Worm (Caenorhabditis elegans): Measurements from ENCODE around the gene skr-4.

The skr-4 gene

DNA sequence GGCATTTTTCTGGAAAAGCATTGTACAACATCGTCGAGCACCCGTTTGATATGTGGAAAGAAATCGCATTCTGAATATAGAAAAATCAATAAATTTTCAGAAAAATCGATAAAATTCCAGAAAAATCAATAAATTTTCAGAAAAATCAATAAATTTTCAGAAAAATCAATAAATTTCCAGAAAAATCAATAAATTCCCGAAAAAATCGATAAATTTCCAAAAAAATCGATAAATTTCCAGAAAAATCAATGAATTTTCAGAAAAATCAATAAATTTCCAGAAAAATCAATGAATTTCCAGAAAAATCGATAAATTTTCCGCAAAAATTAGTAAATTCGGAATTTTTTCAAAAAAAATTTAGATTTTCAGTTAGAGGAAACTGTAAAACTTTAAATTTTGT is 16.7 kb upstream of the skr-4 start, which contains the start of gene fars-2:
TSS of gene fars-2 (minus strand) at position 70 of the 400 bp plus-strand sequence.
- TF ChIP-seq dpl-1 (GFP tag; optimal IDR thresholded peaks at IDR 0.05) = no peak
- TF ChIP-seq ztf-4 (tag; optimal IDR thresholded peaks at IDR 0.05) = no peak
- TF ChIP-seq alr-1 (tag; optimal IDR thresholded peaks at IDR 0.05; ENCODE audit: borderline replicate concordance) = no peak
- TF ChIP-seq rnt-1 (tag; optimal IDR thresholded peaks at IDR 0.05) = no peak

DNA sequence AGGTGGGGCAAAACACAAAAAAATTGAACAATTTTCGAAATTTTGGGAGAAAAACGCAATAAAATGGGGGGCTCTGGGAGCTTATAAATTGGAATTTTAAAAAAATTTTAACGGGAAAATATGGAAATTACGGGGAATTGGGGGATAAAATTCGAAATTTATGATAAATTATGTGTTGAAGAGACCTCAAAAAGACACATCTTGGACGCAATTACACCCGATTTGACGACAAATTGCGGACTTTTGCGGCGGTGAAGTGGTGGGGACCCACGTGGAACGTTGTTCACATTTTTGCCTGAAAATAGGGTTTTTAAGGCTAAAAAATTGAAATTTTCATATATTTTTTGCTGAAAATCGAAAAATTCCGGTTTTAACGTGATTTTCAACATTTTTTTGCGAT is 15.2 kb upstream of the skr-4 start:
- TF ChIP-seq F16B12.6 (tag; optimal IDR thresholded peaks at IDR 0.05) (peak; percentile 86), hpl-2 (GFP tag; optimal IDR thresholded peaks at IDR 0.05) (no peak), efl-1 (optimal IDR thresholded peaks at IDR 0.05) (peak in 1 of 2 experiments; percentile 25), efl-1 (GFP tag; optimal IDR thresholded peaks at IDR 0.05 in 1 of 2) (peak; percentile 38 to 88), nhr-12 (tag; optimal IDR thresholded peaks at IDR 0.05) (no peak), nhr-85 (tag) (peak; percentile 26), ceh-63 (GFP tag; optimal IDR thresholded peaks at IDR 0.05) (no peak), lin-35 (GFP tag; optimal IDR thresholded peaks at IDR 0.05) (peak in 1 of 2 experiments; percentile 11), unc-30 (tag; optimal IDR thresholded peaks at IDR 0.05) (no peak), lin-15B (tag; optimal IDR thresholded peaks at IDR 0.05) (no peak), ztf-11 (tag; optimal IDR thresholded peaks at IDR 0.05) (no peak), mep-1 (tag; optimal IDR thresholded peaks at IDR 0.05) (peak; percentile 41), ceh-82 (tag; optimal IDR thresholded peaks at IDR 0.05) (peak in 1 of 3 experiments; percentile 8), lsy-2 (tag; optimal IDR thresholded peaks at IDR 0.05) (peak; percentile 16 to 29), sox-4 (tag; optimal IDR thresholded peaks at IDR 0.05) (no peak), mab-9 (GFP tag; IDR thresholded peaks at IDR 0.05) (no peak), hlh-4 (tag; optimal IDR thresholded peaks at IDR 0.05) (no peak), hlh-17 (GFP tag; optimal IDR thresholded peaks at IDR 0.05; ENCODE audit: borderline replicate concordance) (no peak), jun-1 (tag; optimal IDR thresholded peaks at IDR 0.05) (no peak), nhr-19 (GFP tag; conservative IDR thresholded peaks at IDR 0.05) (no peak), dpl-1 (GFP tag; optimal IDR thresholded peaks at IDR 0.05) (peak in 1 of 3 experiments; percentile 31), dsc-1 (tag; optimal IDR thresholded peaks at IDR 0.05) (no peak), tlp-1 (tag; optimal IDR thresholded peaks at IDR 0.05) (no peak), mdl-1 (tag; optimal IDR thresholded peaks at IDR 0.05) (peak in 1 of 2 experiments; percentile 22)

DNA sequence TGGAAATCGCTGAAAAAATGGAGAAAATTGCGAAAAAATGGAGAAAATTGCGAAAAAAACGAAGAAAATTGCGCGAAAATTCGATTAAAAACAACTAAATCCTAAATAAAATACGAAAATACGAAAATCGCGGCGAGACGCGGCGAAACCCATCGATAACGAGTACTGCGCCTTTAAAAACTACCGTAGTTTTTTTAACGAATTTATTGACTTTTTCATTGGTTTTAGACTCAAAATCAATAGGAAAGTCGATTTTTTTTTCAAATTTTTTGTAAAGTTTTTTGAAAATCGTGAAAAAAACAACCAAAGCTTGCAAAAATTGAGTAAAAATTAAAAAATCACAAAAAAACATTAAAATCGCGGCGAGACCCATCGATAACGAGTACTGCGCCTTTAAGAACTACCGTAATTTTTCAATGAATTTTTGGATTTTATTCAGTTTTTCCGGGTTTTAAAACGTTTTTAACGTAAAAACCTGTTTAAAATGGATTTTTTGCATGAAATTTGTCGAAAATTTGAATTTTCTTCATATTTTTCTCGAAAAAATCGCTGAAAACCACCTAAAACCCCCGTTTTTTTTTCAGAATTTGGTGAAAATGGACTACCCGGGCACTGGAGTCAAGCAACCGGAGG is 7.9 kb upstream of the skr-4 start, which contains the start of the genes chk-2 and Y60A3A.19:
TSS of gene chk-2 (minus strand) at position 51 of the 633 bp plus-strand sequence.
TSS of gene Y60A3A.19 (plus strand) at position 583 of the 633 bp plus-strand sequence.
- TF ChIP-seq xbp-1 (tag; optimal IDR thresholded peaks at IDR 0.05) (no peak), nhr-28 (tag; optimal IDR thresholded peaks at IDR 0.05) (no peak), isw-1 (GFP tag; IDR thresholded peaks at IDR 0.05) (no peak), ama-1 (optimal IDR thresholded peaks at IDR 0.05) (no peak), snu-23 (GFP tag; optimal IDR thresholded peaks at IDR 0.05) (no peak), elt-2 (tag; optimal IDR thresholded peaks at IDR 0.05) (no peak), egl-27 (tag; optimal IDR thresholded peaks at IDR 0.05) (no peak), hlh-17 (GFP tag; optimal IDR thresholded peaks at IDR 0.05; ENCODE audit: borderline replicate concordance) (no peak), mab-9 (GFP tag; IDR thresholded peaks at IDR 0.05) (no peak), tlp-1 (tag; optimal IDR thresholded peaks at IDR 0.05) (no peak), snpc-4 (tag; optimal IDR thresholded peaks at IDR 0.05) (no peak)

DNA sequence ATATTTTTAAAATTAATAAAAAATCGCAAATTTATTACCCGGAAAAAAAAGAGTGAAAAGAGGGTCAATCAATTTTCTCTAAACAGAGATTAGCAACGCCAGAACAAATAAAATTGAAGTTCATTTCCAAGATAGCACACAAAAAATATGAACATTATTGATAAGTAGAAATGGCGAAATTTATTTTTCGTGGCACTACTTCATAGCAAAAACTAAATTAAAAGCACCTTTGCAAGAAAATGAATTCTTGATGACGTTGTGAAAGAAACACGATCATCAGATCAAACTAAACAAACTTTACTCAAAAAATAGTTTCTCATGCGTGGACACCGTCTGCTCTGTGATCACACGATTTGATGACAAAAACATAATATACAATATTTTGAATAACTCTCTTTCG is 1.4 kb upstream of the skr-4 start, which contains the start of gene Y60A3A.16:
TSS of gene Y60A3A.16 (minus strand) at position 101 of the 400 bp plus-strand sequence.
- no peak for TF ChIP-seq C16A3.4 (tag; optimal IDR thresholded peaks at IDR 0.05)
- no peak for TF ChIP-seq tlp-1 (tag; optimal IDR thresholded peaks at IDR 0.05)
- TF ChIP-seq nhr-11 (tag; optimal IDR thresholded peaks at IDR 0.05) = no peak
- TF ChIP-seq nhr-12 (tag; optimal IDR thresholded peaks at IDR 0.05) = no peak

Measured in whole organism, L1 larva.